Fruit fly (Drosophila melanogaster) Kc167 (cell line): Measurements from ENCODE around the gene CG14275.

ENCODE experiments used
- Myc ChIP-seq: fragments of >200 bp; optimal IDR thresholded peaks from 2 replicates; lab custom pipeline; 2017; ENCODE audit warnings: missing external identifiers
- Sin3A ChIP-seq: fragments of >200 bp; optimal IDR thresholded peaks from 2 replicates; lab custom pipeline; 2018; ENCODE audit warnings: missing external identifiers
- h ChIP-seq: fragments of >200 bp; optimal IDR thresholded peaks from 3 replicates; lab custom pipeline; 2018; ENCODE audit warnings: missing external identifiers
- insv ChIP-seq: fragments of >200 bp; optimal IDR thresholded peaks from 3 replicates; lab custom pipeline; 2018; ENCODE audit warnings: missing external identifiers
- psq ChIP-seq: fragments of >200 bp; optimal IDR thresholded peaks from 2 replicates; lab custom pipeline; 2017; ENCODE audit warnings: missing external identifiers
- ttk ChIP-seq: sonication (Bioruptor generic); optimal IDR thresholded peaks from 2 replicates; lab custom pipeline; 2017; ENCODE audit warnings: missing external identifiers

Gene CG14275

DNA sequence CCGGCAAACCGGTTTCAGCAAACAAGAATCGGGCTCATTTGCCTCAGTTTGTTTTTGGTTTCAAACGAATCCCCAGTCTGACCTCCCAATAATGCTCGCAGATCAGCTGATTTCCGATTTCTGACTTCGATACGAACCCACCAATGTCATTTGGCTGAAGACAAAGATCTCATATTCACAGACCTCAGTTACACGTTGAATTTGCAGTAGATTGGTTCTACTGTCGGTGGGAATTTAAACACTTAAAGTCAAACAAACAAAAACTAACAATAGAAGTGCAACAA is at the start of gene CG14275:
CG14275 (plus strand) TSS at position 185 of the 284 bp plus-strand sequence.
- TF ChIP-seq h (lab: Kevin White, UChicago) (no peak), psq (lab: Kevin White, UChicago) (no peak), insv (no peak), ttk (no peak), Sin3A (lab: Kevin White, UChicago) (no peak), Myc (lab: Kevin White, UChicago) (no peak)

- no peak for TF ChIP-seq Myc (lab: Kevin White, UChicago)
- no peak for TF ChIP-seq psq (lab: Kevin White, UChicago)
- TF ChIP-seq ttk, result no peak
- TF ChIP-seq insv, result no peak
- TF ChIP-seq h (lab: Kevin White, UChicago), result no peak
- no peak for TF ChIP-seq Sin3A (lab: Kevin White, UChicago)
Measured at dm6 chr2L:8277561-8278201, 49.6 kb upstream of the CG14275 start.

DNA sequence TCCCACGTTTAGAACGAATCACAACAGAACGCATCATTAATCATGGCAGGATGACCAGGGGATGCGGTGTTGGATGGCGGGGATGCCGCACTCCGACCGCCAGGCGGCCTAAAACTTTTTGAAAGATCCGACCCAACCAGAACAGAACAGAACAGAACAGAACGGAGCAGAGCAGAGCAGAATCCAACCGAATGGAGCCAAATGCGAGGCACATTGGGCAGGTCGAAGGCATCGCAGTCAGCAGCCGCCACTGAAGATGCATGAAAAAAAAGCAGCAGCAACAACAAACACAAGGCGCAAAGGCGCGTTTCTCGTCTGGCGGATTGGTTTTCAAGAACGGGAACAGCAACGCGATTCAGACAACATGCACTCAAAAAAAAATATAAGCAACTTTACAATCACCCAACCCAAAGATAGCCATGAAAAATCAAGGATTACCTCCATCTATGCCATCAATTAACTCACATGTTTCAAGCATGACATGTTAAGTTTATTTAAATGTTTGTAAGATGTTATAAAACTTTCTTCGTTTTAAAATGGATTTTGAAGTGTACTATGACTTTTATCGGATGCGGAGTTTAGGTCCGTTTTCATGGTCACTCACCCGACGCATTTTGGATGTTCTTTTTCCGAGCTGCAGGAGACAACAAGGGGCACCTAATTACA is 47.7 kb upstream of the CG14275 start:
- TF ChIP-seq Myc (lab: Kevin White, UChicago), result no peak
- no peak for TF ChIP-seq h (lab: Kevin White, UChicago)
- no peak for TF ChIP-seq ttk
- no peak for TF ChIP-seq Sin3A (lab: Kevin White, UChicago)
- TF ChIP-seq insv, result no peak
- TF ChIP-seq psq (lab: Kevin White, UChicago), result no peak

DNA sequence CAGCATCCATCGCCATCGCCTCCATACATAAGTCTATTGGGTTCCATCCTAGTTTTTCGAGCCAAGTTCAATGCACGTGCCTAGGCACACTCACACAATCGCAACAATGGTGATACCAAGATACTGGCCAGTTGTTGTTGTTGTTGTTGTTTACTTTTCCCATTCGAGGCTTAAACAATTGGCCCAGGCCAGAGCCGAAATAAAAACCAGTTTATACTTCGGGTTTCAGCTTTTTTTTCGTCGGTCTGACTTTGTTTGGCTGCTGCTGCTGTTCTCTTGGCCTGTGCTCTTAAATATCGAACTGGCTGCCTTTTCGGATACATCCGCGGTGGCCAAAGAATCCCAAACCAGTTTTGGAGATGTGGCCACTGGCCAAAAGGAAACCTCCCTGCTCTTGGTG is 47.0 kb upstream of the CG14275 start:
- no peak for TF ChIP-seq Sin3A (lab: Kevin White, UChicago)
- TF ChIP-seq h (lab: Kevin White, UChicago), result no peak
- no peak for TF ChIP-seq ttk
- no peak for TF ChIP-seq psq (lab: Kevin White, UChicago)
- TF ChIP-seq Myc (lab: Kevin White, UChicago), result no peak
- no peak for TF ChIP-seq insv

- TF ChIP-seq Sin3A (lab: Kevin White, UChicago), result no peak
- TF ChIP-seq h (lab: Kevin White, UChicago), result no peak
- TF ChIP-seq insv, result no peak
- TF ChIP-seq psq (lab: Kevin White, UChicago), result no peak
- no peak for TF ChIP-seq ttk
- TF ChIP-seq Myc (lab: Kevin White, UChicago), result no peak
Measured at dm6 chr2L:8281872-8282271, 45.4 kb upstream of the CG14275 start.

dm6 chr2L:8284913-8285619 is 42.2 kb upstream of the CG14275 start:
- TF ChIP-seq h (lab: Kevin White, UChicago), result no peak
- TF ChIP-seq psq (lab: Kevin White, UChicago), result no peak
- no peak for TF ChIP-seq Sin3A (lab: Kevin White, UChicago)
- no peak for TF ChIP-seq insv
- no peak for TF ChIP-seq ttk
- TF ChIP-seq Myc (lab: Kevin White, UChicago), result no peak

DNA sequence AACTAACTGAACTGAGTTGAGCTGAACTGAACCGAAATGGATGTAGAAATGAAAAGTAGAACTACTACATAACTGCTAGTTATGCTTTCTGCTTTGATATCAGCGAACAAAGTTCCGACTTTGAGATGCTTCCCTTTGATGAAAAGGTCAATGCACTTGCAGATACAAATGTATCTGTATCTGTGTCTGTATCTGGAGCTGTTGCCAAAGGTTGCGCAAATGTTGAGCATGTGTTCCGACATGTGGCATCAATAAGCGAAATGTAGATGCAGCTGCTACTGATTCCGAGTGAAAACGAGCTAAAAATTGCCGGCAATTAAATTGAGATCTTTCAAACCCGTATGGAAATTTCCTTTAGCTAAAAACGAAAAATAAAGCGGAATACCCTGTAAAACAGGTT is 40.7 kb upstream of the CG14275 start:
- TF ChIP-seq h (lab: Kevin White, UChicago), result no peak

dm6 chr2L:8288087-8288486 is 39.2 kb upstream of the CG14275 start:
- no peak for TF ChIP-seq insv
- TF ChIP-seq psq (lab: Kevin White, UChicago), result no peak
- TF ChIP-seq Myc (lab: Kevin White, UChicago), result no peak
- TF ChIP-seq Sin3A (lab: Kevin White, UChicago), result no peak
- no peak for TF ChIP-seq ttk
- TF ChIP-seq h (lab: Kevin White, UChicago), result no peak

- TF ChIP-seq psq (lab: Kevin White, UChicago) (no peak), h (lab: Kevin White, UChicago) (no peak), ttk (no peak), Sin3A (lab: Kevin White, UChicago) (no peak), insv (no peak), Myc (lab: Kevin White, UChicago) (no peak)
Measured at dm6 chr2L:8289352-8290091, 37.7 kb upstream of the CG14275 start.

- TF ChIP-seq Sin3A (lab: Kevin White, UChicago) (no peak), h (lab: Kevin White, UChicago) (no peak), psq (lab: Kevin White, UChicago) (no peak), Myc (lab: Kevin White, UChicago) (no peak), ttk (no peak), insv (no peak)
Measured at dm6 chr2L:8290092-8290424, 37.2 kb upstream of the CG14275 start.

- TF ChIP-seq ttk (no peak), Sin3A (lab: Kevin White, UChicago) (no peak), h (lab: Kevin White, UChicago) (no peak), psq (lab: Kevin White, UChicago) (no peak), Myc (lab: Kevin White, UChicago) (no peak)
Measured at dm6 chr2L:8290653-8291233, 36.5 kb upstream of the CG14275 start.
